Worm (Caenorhabditis elegans) whole organism, young adult: ENCODE data around the gene F52H3.6.
A peak's percentile ranks its signal among the peaks of the same experiment; 100 is the strongest.

ENCODE experiments used
- B0019.2 ChIP-seq: fragments of 200-800 bp; sonication (Bioruptor generic); conservative IDR thresholded peaks from 2 replicates; pipeline ENCODE4 v1.3.6; 2022; ENCODE audit warnings: missing genetic modification reagents, missing genetic modification characterization, missing compliant biosample characterization
- B0261.1 ChIP-seq: sonication (generic microtip); optimal IDR thresholded peaks from 2 replicates; lab custom pipeline; 2016; ENCODE audit warnings: mild to moderate bottlenecking, missing genetic modification characterization, moderate library complexity, missing compliant biosample characterization
- C06A6.2 ChIP-seq: fragments of 200-800 bp; sonication (Bioruptor generic); conservative IDR thresholded peaks from 2 replicates; pipeline ENCODE4 v1.3.6; 2022; ENCODE audit warnings: missing genetic modification characterization, missing compliant biosample characterization
- C17E4.6 ChIP-seq: fragments of 200-800 bp; sonication (Bioruptor generic); IDR thresholded peaks from 2 replicates; pipeline ENCODE4 v1.3.6; 2022; ENCODE audit warnings: missing genetic modification reagents, missing genetic modification characterization, missing compliant biosample characterization
- F33H1.4 ChIP-seq: fragments of 200-800 bp; sonication (Bioruptor generic); IDR thresholded peaks from 2 replicates; pipeline ENCODE4 v1.3.6; 2022; ENCODE audit warnings: missing genetic modification reagents, missing genetic modification characterization, missing compliant biosample characterization
- F49E8.2 ChIP-seq: sonication (generic microtip); optimal IDR thresholded peaks from 3 replicates; lab custom pipeline; 2017; ENCODE audit warnings: missing genetic modification characterization, mild to moderate bottlenecking, missing compliant biosample characterization, antibody characterized with exemption, moderate library complexity; ENCODE audit not compliant: insufficient read depth
- F55B11.4 ChIP-seq: sonication (generic microtip); optimal IDR thresholded peaks from 2 replicates; lab custom pipeline; 2016; ENCODE audit warnings: missing compliant biosample characterization, missing genetic modification characterization, borderline replicate concordance; ENCODE audit not compliant: insufficient read depth
- F57C9.4 ChIP-seq: sonication (generic microtip); optimal IDR thresholded peaks from 2 replicates; lab custom pipeline; 2017; ENCODE audit warnings: mild to moderate bottlenecking, missing genetic modification characterization, missing compliant biosample characterization
- K11D2.4 ChIP-seq: fragments of 200-800 bp; sonication (Bioruptor generic); IDR thresholded peaks from 2 replicates; pipeline ENCODE4 v1.3.6; 2022; ENCODE audit warnings: missing genetic modification reagents, missing genetic modification characterization, missing compliant biosample characterization
- Y67H2A.10 ChIP-seq: fragments of 200-800 bp; sonication (Bioruptor generic); conservative IDR thresholded peaks from 2 replicates; pipeline ENCODE4 v1.3.6; 2022; ENCODE audit warnings: missing genetic modification reagents, missing genetic modification characterization, missing compliant biosample characterization
- Y79H2A.3 ChIP-seq: fragments of 200-800 bp; sonication (Bioruptor generic); conservative IDR thresholded peaks from 2 replicates; pipeline ENCODE4 v1.3.6; 2022; ENCODE audit warnings: missing genetic modification reagents, missing genetic modification characterization, missing compliant biosample characterization
- atf-7 ChIP-seq: sonication (generic microtip); optimal IDR thresholded peaks from 2 replicates; lab custom pipeline; 2017; ENCODE audit warnings: mild to moderate bottlenecking, missing genetic modification characterization, missing compliant biosample characterization
- attf-5 ChIP-seq: fragments of 200-800 bp; sonication (Bioruptor generic); optimal IDR thresholded peaks from 2 replicates; lab custom pipeline; 2018; ENCODE audit warnings: mild to moderate bottlenecking, missing genetic modification characterization, missing compliant biosample characterization
- attf-6 ChIP-seq: fragments of 200-800 bp; sonication (Bioruptor generic); IDR thresholded peaks from 2 replicates; pipeline ENCODE4 v1.3.6; 2022; ENCODE audit warnings: missing genetic modification reagents, missing genetic modification characterization, missing compliant biosample characterization
- bed-2 ChIP-seq: fragments of 200-800 bp; sonication (Bioruptor generic); IDR thresholded peaks from 2 replicates; pipeline ENCODE4 v1.3.6; 2022; ENCODE audit warnings: missing genetic modification reagents, missing genetic modification characterization, missing compliant biosample characterization
- cebp-1 ChIP-seq, 2 experiments: fragments of 200-800 bp in 1 of 2; sonication (Bioruptor generic) in 1 of 2; sonication (generic microtip) in 1 of 2; IDR thresholded peaks in 1 of 2; optimal IDR thresholded peaks in 1 of 2; 2 replicates each; pipeline versions ENCODE4 v1.3.6 to Lab custom; 2017 to 2022; ENCODE audit warnings: missing compliant biosample characterization in 2 of 2, missing genetic modification characterization in 2 of 2, mild to moderate bottlenecking in 1 of 2, missing genetic modification reagents in 1 of 2, moderate library complexity in 1 of 2
- chd-7 ChIP-seq: sonication (generic microtip); optimal IDR thresholded peaks from 2 replicates; lab custom pipeline; 2016; ENCODE audit warnings: mild to moderate bottlenecking, missing genetic modification characterization, moderate library complexity, missing compliant biosample characterization
- dpl-1 ChIP-seq: fragments of 150-350 bp; optimal IDR thresholded peaks from 2 replicates; lab custom pipeline; 2014; ENCODE audit warnings: missing biosample characterization, missing genetic modification reagents, missing genetic modification characterization
- egl-44 ChIP-seq: fragments of 200-800 bp; sonication (Bioruptor generic); IDR thresholded peaks from 2 replicates; pipeline ENCODE4 v1.3.6; 2022; ENCODE audit warnings: missing genetic modification reagents, missing genetic modification characterization, missing compliant biosample characterization
- gei-17 ChIP-seq: fragments of 200-800 bp; sonication (Bioruptor generic); optimal IDR thresholded peaks from 2 replicates; lab custom pipeline; 2018; ENCODE audit warnings: mild to moderate bottlenecking, missing genetic modification characterization, missing compliant biosample characterization
- him-1 ChIP-seq: sonication (generic microtip); optimal IDR thresholded peaks from 2 replicates; lab custom pipeline; 2016; ENCODE audit warnings: missing genotype, missing genetic modification reagents, missing genetic modification characterization, missing compliant biosample characterization
- lag-1 ChIP-seq: fragments of 200-800 bp; sonication (Bioruptor generic); IDR thresholded peaks from 2 replicates; pipeline ENCODE4 v1.3.6; 2022; ENCODE audit warnings: missing genetic modification reagents, missing genetic modification characterization, missing compliant biosample characterization
- lin-40 ChIP-seq: sonication (generic microtip); optimal IDR thresholded peaks from 2 replicates; lab custom pipeline; 2016; ENCODE audit warnings: missing genetic modification characterization, mild to moderate bottlenecking, missing compliant biosample characterization, missing genotype, missing genetic modification reagents
- madf-6 ChIP-seq: fragments of 200-800 bp; sonication (Bioruptor generic); IDR thresholded peaks from 2 replicates; pipeline ENCODE4 v1.3.6; 2022; ENCODE audit warnings: missing genetic modification reagents, missing genetic modification characterization, missing compliant biosample characterization
- mcd-1 ChIP-seq: fragments of 200-800 bp; sonication (Bioruptor generic); IDR thresholded peaks from 2 replicates; pipeline ENCODE4 v1.3.6; 2022; ENCODE audit warnings: missing genetic modification reagents, missing genetic modification characterization, missing compliant biosample characterization
- mxl-1 ChIP-seq: sonication (generic microtip); optimal IDR thresholded peaks from 2 replicates; lab custom pipeline; 2016; ENCODE audit warnings: missing genetic modification characterization, missing compliant biosample characterization
- nfya-2 ChIP-seq: fragments of 200-800 bp; sonication (Bioruptor generic); IDR thresholded peaks from 2 replicates; pipeline ENCODE4 v1.3.6; 2022; ENCODE audit warnings: missing genetic modification reagents, missing genetic modification characterization, missing compliant biosample characterization
- nhr-120 ChIP-seq: fragments of 200-800 bp; sonication (Bioruptor generic); IDR thresholded peaks from 2 replicates; pipeline ENCODE4 v1.3.6; 2022; ENCODE audit warnings: missing genetic modification characterization, missing compliant biosample characterization
- nhr-80 ChIP-seq: sonication (generic microtip); optimal IDR thresholded peaks from 2 replicates; lab custom pipeline; 2016; ENCODE audit warnings: missing genetic modification characterization, missing compliant biosample characterization
- nhr-90 ChIP-seq: sonication (generic microtip); optimal IDR thresholded peaks from 2 replicates; lab custom pipeline; 2016; ENCODE audit warnings: missing genotype, mild to moderate bottlenecking, missing genetic modification characterization, missing compliant biosample characterization
- rcor-1 ChIP-seq: fragments of 200-800 bp; sonication (Bioruptor generic); IDR thresholded peaks from 2 replicates; pipeline ENCODE4 v1.3.6; 2022; ENCODE audit warnings: missing genetic modification reagents, missing genetic modification characterization, missing compliant biosample characterization
- sdz-38 ChIP-seq: sonication (generic microtip); optimal IDR thresholded peaks from 2 replicates; lab custom pipeline; 2016; ENCODE audit warnings: missing genotype, missing genetic modification characterization, missing compliant biosample characterization
- sea-2 ChIP-seq: fragments of 200-800 bp; sonication (Bioruptor generic); IDR thresholded peaks from 2 replicates; pipeline ENCODE4 v1.3.6; 2022; ENCODE audit warnings: missing genetic modification characterization, missing compliant biosample characterization
- somi-1 ChIP-seq: fragments of 200-800 bp; sonication (Bioruptor generic); optimal IDR thresholded peaks from 2 replicates; lab custom pipeline; 2018; ENCODE audit warnings: mild to moderate bottlenecking, missing genetic modification characterization, missing compliant biosample characterization
- tbp1 ChIP-seq: fragments of 200-800 bp; sonication (Bioruptor generic); optimal IDR thresholded peaks from 2 replicates; lab custom pipeline; 2018; ENCODE audit warnings: mild to moderate bottlenecking, missing genetic modification characterization, missing compliant biosample characterization
- tbx-9 ChIP-seq: sonication (generic microtip); optimal IDR thresholded peaks from 2 replicates; lab custom pipeline; 2016; ENCODE audit warnings: borderline replicate concordance, missing genetic modification characterization, inconsistent platforms, missing compliant biosample characterization
- ztf-26 ChIP-seq: sonication (generic microtip); optimal IDR thresholded peaks from 2 replicates; lab custom pipeline; 2017; ENCODE audit warnings: missing genetic modification characterization, missing compliant biosample characterization
- ztf-6 ChIP-seq: fragments of 200-800 bp; sonication (Bioruptor generic); IDR thresholded peaks from 2 replicates; pipeline ENCODE4 v1.3.6; 2022; ENCODE audit warnings: missing genetic modification reagents, missing genetic modification characterization, missing compliant biosample characterization

F52H3.6 gene

ce11 chrII:10029890-10030289 is 1.7 kb upstream of the F52H3.6 start, which contains the start of gene ttc-36:
Gene ttc-36 (plus strand): TSS chrII:10030190.
- TF ChIP-seq mcd-1 (no peak), somi-1 (GFP tag; lab: Kevin White, UChicago) (no peak), ztf-26 (tag; lab: Kevin White, UChicago) (no peak), lin-40 (no peak), dpl-1 (GFP tag; lab: Kevin White, UChicago) (no peak), sea-2 (no peak), K11D2.4 (GFP tag; lab: Robert Waterston, UW) (no peak), F57C9.4 (tag; lab: Kevin White, UChicago) (no peak), Y67H2A.10 (GFP tag; lab: Robert Waterston, UW) (no peak), F33H1.4 (no peak), nhr-90 (tag; lab: Kevin White, UChicago) (no peak)

- TF ChIP-seq lag-1 (GFP tag; lab: Robert Waterston, UW) (no peak), ztf-26 (tag; lab: Kevin White, UChicago) (peak; percentile 43), nhr-80 (peak; percentile 59), C17E4.6 (GFP tag; lab: Robert Waterston, UW) (no peak), rcor-1 (GFP tag; lab: Robert Waterston, UW) (no peak), C06A6.2 (GFP tag; lab: Robert Waterston, UW) (0 out of 2 replicates have a peak, but pooled peaks have one; percentile 26), tbp1 (GFP tag; lab: Kevin White, UChicago) (peak; percentile 5), somi-1 (GFP tag; lab: Kevin White, UChicago) (peak; percentile 12), B0261.1 (tag; lab: Kevin White, UChicago) (no peak), tbx-9 (no peak), chd-7 (tag; lab: Kevin White, UChicago) (no peak), nhr-120 (GFP tag; lab: Robert Waterston, UW) (no peak), B0019.2 (GFP tag; lab: Robert Waterston, UW) (no peak), madf-6 (GFP tag; lab: Robert Waterston, UW) (no peak), cebp-1 (GFP tag; IDR thresholded peaks at IDR 0.05; lab: Robert Waterston, UW) (no peak), cebp-1 (tag; optimal IDR thresholded peaks at IDR 0.05; lab: Kevin White, UChicago) (peak; percentile 40), F49E8.2 (no peak), bed-2 (GFP tag; lab: Robert Waterston, UW) (no peak), him-1 (tag; lab: Kevin White, UChicago) (no peak), atf-7 (tag; lab: Kevin White, UChicago) (peak; percentile 75), sdz-38 (tag; lab: Kevin White, UChicago) (no peak), lin-40 (no peak), mxl-1 (tag; lab: Kevin White, UChicago) (no peak), ztf-6 (GFP tag; lab: Robert Waterston, UW) (no peak), attf-5 (GFP tag; lab: Kevin White, UChicago) (peak; percentile 52), nfya-2 (GFP tag; lab: Robert Waterston, UW) (no peak), F55B11.4 (no peak), Y79H2A.3 (GFP tag; lab: Robert Waterston, UW) (no peak)
Observed at ce11 chrII:10029044-10029443, 822 bp upstream of the F52H3.6 start.

ce11 chrII:10025059-10025458 is 3.2 kb downstream of the F52H3.6 start:
- TF ChIP-seq egl-44 (GFP tag; lab: Robert Waterston, UW) (no peak), gei-17 (GFP tag; lab: Kevin White, UChicago) (no peak), attf-6 (GFP tag; lab: Robert Waterston, UW) (no peak)
- TF ChIP-seq, all 124 proteins: peak for 0
